Worm (Caenorhabditis elegans): Measurements from ENCODE around the gene oac-52.
A peak's percentile ranks its signal among the peaks of the same experiment; 100 is the strongest.

The oac-52 gene

ce11 chrIV:4326445-4326844, 20.0 kb downstream of the oac-52 start, which contains the start of gene trpl-2:
TSS of gene trpl-2 (plus strand) at chrIV:4326654.
- peak; percentile 75 for TF ChIP-seq fos-1 (tag; optimal IDR thresholded peaks at IDR 0.05)
- no peak for TF ChIP-seq C34F6.9 (tag; optimal IDR thresholded peaks at IDR 0.05)

ce11 chrIV:4319473-4319872, 26.9 kb downstream of the oac-52 start:
- no peak for TF ChIP-seq ztf-1 (GFP tag; conservative IDR thresholded peaks at IDR 0.05)
- no peak for TF ChIP-seq ZK546.5 (tag; optimal IDR thresholded peaks at IDR 0.05)
- no peak for TF ChIP-seq unc-55 (GFP tag; optimal IDR thresholded peaks at IDR 0.05)
- no peak for TF ChIP-seq unc-39 (tag; optimal IDR thresholded peaks at IDR 0.05)

ce11 chrIV:4318056-4318455, 28.4 kb downstream of the oac-52 start:
- TF ChIP-seq ZK546.5 (tag; optimal IDR thresholded peaks at IDR 0.05): no peak
- no peak for TF ChIP-seq ztf-11 (tag; optimal IDR thresholded peaks at IDR 0.05)
- no peak for TF ChIP-seq nhr-21 (tag; optimal IDR thresholded peaks at IDR 0.05)
- TF ChIP-seq ztf-4 (tag; optimal IDR thresholded peaks at IDR 0.05): no peak
- TF ChIP-seq ceh-16 (tag; optimal IDR thresholded peaks at IDR 0.05): no peak
- TF ChIP-seq nhr-129 (tag; optimal IDR thresholded peaks at IDR 0.05): no peak
- TF ChIP-seq nhr-25 (tag; optimal IDR thresholded peaks at IDR 0.05): no peak
- TF ChIP-seq egl-27 (tag; optimal IDR thresholded peaks at IDR 0.05): no peak
- no peak for TF ChIP-seq fos-1 (tag; optimal IDR thresholded peaks at IDR 0.05)
- TF ChIP-seq crh-2 (tag; optimal IDR thresholded peaks at IDR 0.05): no peak
- no peak for TF ChIP-seq ama-1 (optimal IDR thresholded peaks at IDR 0.05)
- no peak for TF ChIP-seq ztf-1 (GFP tag; conservative IDR thresholded peaks at IDR 0.05)
- no peak for TF ChIP-seq lin-11 (tag; optimal IDR thresholded peaks at IDR 0.05)
- TF ChIP-seq nhr-10 (tag; optimal IDR thresholded peaks at IDR 0.05): no peak
- no peak for TF ChIP-seq mdl-1 (tag; optimal IDR thresholded peaks at IDR 0.05)
- no peak for TF ChIP-seq unc-62 (GFP tag; optimal IDR thresholded peaks at IDR 0.05)
- no peak for TF ChIP-seq zag-1 (tag; optimal IDR thresholded peaks at IDR 0.05)
- no peak for TF ChIP-seq dmd-4 (tag; optimal IDR thresholded peaks at IDR 0.05)

- TF ChIP-seq nhr-10 (tag; optimal IDR thresholded peaks at IDR 0.05): no peak
- no peak for TF ChIP-seq lin-39 (tag; optimal IDR thresholded peaks at IDR 0.05)
- TF ChIP-seq ztf-11 (tag; optimal IDR thresholded peaks at IDR 0.05): no peak
- no peak for TF ChIP-seq mab-5 (tag; optimal IDR thresholded peaks at IDR 0.05)
- TF ChIP-seq nhr-23 (tag; optimal IDR thresholded peaks at IDR 0.05): no peak
- TF ChIP-seq blmp-1 (tag; optimal IDR thresholded peaks at IDR 0.05; ENCODE audit: insufficient read depth): no peak
- TF ChIP-seq unc-55 (GFP tag; optimal IDR thresholded peaks at IDR 0.05): no peak
- TF ChIP-seq alr-1 (tag; optimal IDR thresholded peaks at IDR 0.05): no peak
- TF ChIP-seq nhr-6 (tag; optimal IDR thresholded peaks at IDR 0.05): no peak
- TF ChIP-seq skn-1 (tag; optimal IDR thresholded peaks at IDR 0.05): no peak
- TF ChIP-seq zag-1 (tag; optimal IDR thresholded peaks at IDR 0.05): no peak
- TF ChIP-seq nhr-129 (tag; optimal IDR thresholded peaks at IDR 0.05): no peak
- no peak for TF ChIP-seq R02D3.7 (tag; optimal IDR thresholded peaks at IDR 0.05)
- TF ChIP-seq F13H6.1 (tag; optimal IDR thresholded peaks at IDR 0.05): no peak
- no peak for TF ChIP-seq sma-9 (GFP tag; optimal IDR thresholded peaks at IDR 0.05)
- TF ChIP-seq sma-9 (tag; optimal IDR thresholded peaks at IDR 0.05): no peak
- no peak for TF ChIP-seq nhr-11 (tag; optimal IDR thresholded peaks at IDR 0.05)
- no peak for TF ChIP-seq ceh-82 (tag; optimal IDR thresholded peaks at IDR 0.05)
- no peak for TF ChIP-seq ama-1 (optimal IDR thresholded peaks at IDR 0.05)
- TF ChIP-seq sma-3 (GFP tag; optimal IDR thresholded peaks at IDR 0.05): no peak
- TF ChIP-seq elt-3 (tag; optimal IDR thresholded peaks at IDR 0.05): no peak
Observed at ce11 chrIV:4317638-4318037, 28.8 kb downstream of the oac-52 start.

ce11 chrIV:4316813-4317408, 29.5 kb downstream of the oac-52 start, which contains the start of gene Y24D9B.1:
TSS of gene Y24D9B.1 (plus strand) at chrIV:4317358.
- TF ChIP-seq aly-2 (tag; optimal IDR thresholded peaks at IDR 0.05) (no peak), unc-39 (tag; optimal IDR thresholded peaks at IDR 0.05) (no peak), fos-1 (tag; optimal IDR thresholded peaks at IDR 0.05) (no peak), lin-39 (tag; optimal IDR thresholded peaks at IDR 0.05) (no peak), peb-1 (tag; optimal IDR thresholded peaks at IDR 0.05) (no peak), Y55F3AM.14 (GFP tag; optimal IDR thresholded peaks at IDR 0.05) (no peak), nhr-23 (tag; optimal IDR thresholded peaks at IDR 0.05) (no peak), lsy-2 (tag; optimal IDR thresholded peaks at IDR 0.05) (no peak), dmd-4 (tag; optimal IDR thresholded peaks at IDR 0.05) (no peak), nhr-11 (tag; optimal IDR thresholded peaks at IDR 0.05) (no peak), mab-5 (tag; optimal IDR thresholded peaks at IDR 0.05) (no peak)
